Fruit fly (Drosophila melanogaster): ENCODE results near the gene Nckx30C.

Nckx30C gene

DNA sequence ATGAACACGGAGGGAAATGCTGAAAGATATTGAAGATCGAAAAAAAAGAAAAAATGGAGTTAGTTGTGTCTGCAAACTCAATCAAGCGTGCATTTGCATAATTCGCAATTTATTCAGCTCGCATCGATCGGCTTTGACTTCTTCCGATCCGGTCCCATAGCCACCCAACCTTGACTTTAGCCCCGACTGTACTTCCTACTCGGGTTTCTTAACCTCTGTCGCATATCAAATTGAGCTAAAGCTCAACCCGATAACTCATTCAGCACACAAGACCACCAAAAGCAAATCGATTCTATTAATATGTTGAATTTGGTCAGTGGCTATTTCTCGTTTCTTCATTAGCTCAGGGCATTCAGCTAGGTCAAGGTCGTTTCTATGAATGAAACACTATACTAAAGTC, 61.1 kb downstream of the Nckx30C start:
- TF ChIP-seq Sox15 (GFP tag; optimal IDR thresholded peaks at IDR 0.05) (no peak), CG6808 (GFP tag; optimal IDR thresholded peaks at IDR 0.05) (no peak), CG3032 (tag; optimal IDR thresholded peaks at IDR 0.05) (no peak), esn (GFP tag; optimal IDR thresholded peaks at IDR 0.05) (no peak), Eip75B (GFP tag; optimal IDR thresholded peaks at IDR 0.05) (no peak), Eip78C (GFP tag) (no peak), dsx (GFP tag; optimal IDR thresholded peaks at IDR 0.05; ENCODE audit: poor library complexity, severe bottlenecking) (no peak), Eip93F (GFP tag; optimal IDR thresholded peaks at IDR 0.05) (no peak)

DNA sequence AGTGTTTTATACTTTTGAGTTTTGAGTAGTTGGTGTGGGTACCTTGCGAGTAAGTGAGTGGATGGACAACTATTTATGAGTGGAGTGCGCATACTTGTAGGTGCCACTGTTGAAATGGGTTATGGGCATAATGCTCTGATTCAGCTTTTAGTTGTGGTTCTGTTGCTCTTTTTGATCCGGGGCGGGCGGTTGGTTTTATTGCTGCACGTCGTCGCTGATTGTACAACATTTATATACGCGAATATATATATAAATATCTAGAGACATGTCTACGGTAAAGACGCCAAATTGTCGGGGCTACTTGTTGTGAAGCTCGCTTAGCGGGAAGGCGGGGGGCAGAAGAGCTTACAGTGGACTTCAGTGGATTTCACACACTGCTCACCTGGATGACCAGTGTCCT, 62.2 kb downstream of the Nckx30C start:
- peak; percentile 66 for TF ChIP-seq Eip78C (GFP tag)
- TF ChIP-seq CG11294 (GFP tag; IDR thresholded peaks at IDR 0.05) = no peak
- TF ChIP-seq CG6854 (GFP tag; optimal IDR thresholded peaks at IDR 0.05) = no peak
- TF ChIP-seq ss (GFP tag; optimal IDR thresholded peaks at IDR 0.05) = peak in 1 of 2 experiments; percentile 32
- peak; percentile 23 for TF ChIP-seq CG6808 (GFP tag; optimal IDR thresholded peaks at IDR 0.05)

DNA sequence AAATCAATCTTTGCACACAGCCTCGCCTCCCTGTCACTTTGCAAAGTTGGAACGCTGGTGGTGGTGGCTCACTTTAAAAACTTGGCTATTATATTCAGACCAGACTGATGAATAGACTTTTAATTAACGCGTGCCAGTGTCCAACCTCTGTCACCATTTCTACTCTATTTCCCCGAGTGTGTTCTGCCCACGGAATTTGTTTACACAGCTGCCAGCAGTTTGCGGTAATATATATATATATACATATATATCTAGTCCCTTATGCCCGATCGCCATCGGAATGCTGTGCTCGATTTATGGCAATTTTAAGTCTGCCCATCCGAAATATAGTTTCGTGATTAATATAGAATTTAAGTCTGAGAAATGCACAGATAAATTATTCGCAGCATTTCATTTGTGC, 66.5 kb downstream of the Nckx30C start:
- TF ChIP-seq svp (GFP tag) (no peak), Smox (GFP tag; optimal IDR thresholded peaks at IDR 0.05) (no peak), salr (GFP tag; optimal IDR thresholded peaks at IDR 0.05) (no peak), CG4318 (GFP tag; optimal IDR thresholded peaks at IDR 0.05) (no peak), spab (GFP tag; optimal IDR thresholded peaks at IDR 0.05) (no peak), Ets96B (tag; optimal IDR thresholded peaks at IDR 0.05) (no peak), Hr4 (GFP tag; optimal IDR thresholded peaks at IDR 0.05) (no peak), CG11294 (GFP tag; IDR thresholded peaks at IDR 0.05) (no peak), CG11762 (GFP tag; optimal IDR thresholded peaks at IDR 0.05; ENCODE audit: insufficient read depth) (no peak), CG6276 (GFP tag; optimal IDR thresholded peaks at IDR 0.05) (no peak)

DNA sequence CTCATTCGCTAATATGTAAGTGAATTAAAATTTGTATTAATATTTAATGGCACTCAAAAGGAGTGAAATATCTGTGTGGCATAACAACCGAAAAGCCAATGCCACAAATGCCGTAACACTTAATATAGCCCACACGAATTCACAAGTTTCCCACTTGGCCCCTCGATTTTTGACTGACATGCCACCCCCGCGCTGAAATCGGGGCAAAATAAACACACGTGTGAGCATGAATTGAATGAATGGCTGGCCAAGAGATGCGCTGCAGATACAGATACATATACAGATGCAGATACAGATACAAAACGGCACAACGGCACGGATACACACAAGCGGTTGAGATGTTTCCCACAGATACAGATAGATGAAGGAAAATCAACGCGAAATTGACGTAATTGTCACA, 69.2 kb downstream of the Nckx30C start:
- TF ChIP-seq svp (GFP tag) (peak; percentile 42), vri (GFP tag; optimal IDR thresholded peaks at IDR 0.05) (peak; percentile 61), CG6854 (GFP tag; optimal IDR thresholded peaks at IDR 0.05) (no peak)

DNA sequence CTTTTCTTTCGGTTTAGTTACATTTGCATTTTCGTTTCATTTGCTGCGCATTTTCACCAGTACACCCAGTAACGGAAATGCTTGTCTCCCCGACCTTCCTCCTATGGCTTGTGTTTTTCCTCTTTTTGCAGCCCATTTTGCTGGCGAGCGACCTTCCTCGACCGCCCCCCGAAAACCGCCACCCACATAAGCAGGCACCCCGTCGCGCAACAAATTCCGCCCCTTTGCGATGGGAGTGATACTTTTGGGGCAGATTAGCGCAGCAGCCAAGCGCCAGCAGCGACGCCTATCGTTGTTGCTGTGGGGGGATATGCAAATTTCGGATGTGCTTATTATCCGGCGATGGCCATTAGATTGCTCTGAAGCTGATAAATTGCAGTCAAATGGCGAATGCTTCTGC, 73.1 kb downstream of the Nckx30C start:
- TF ChIP-seq cyc (GFP tag; optimal IDR thresholded peaks at IDR 0.05) (no peak), CG10669 (GFP tag; optimal IDR thresholded peaks at IDR 0.05) (no peak), Sox15 (GFP tag; optimal IDR thresholded peaks at IDR 0.05) (no peak), fd85E (GFP tag; optimal IDR thresholded peaks at IDR 0.05) (no peak), fkh (GFP tag; optimal IDR thresholded peaks at IDR 0.05) (no peak), achi (GFP tag; optimal IDR thresholded peaks at IDR 0.05) (no peak), lz (GFP tag; optimal IDR thresholded peaks at IDR 0.05) (no peak), CG1621 (tag; optimal IDR thresholded peaks at IDR 0.05) (no peak), Sox102F (GFP tag; optimal IDR thresholded peaks at IDR 0.05) (no peak), pdm3 (GFP tag; optimal IDR thresholded peaks at IDR 0.05) (no peak), CG8319 (GFP tag; optimal IDR thresholded peaks at IDR 0.05) (no peak), CG32006 (GFP tag; optimal IDR thresholded peaks at IDR 0.05) (no peak), CG11762 (GFP tag; optimal IDR thresholded peaks at IDR 0.05; ENCODE audit: insufficient read depth) (no peak), esn (GFP tag; optimal IDR thresholded peaks at IDR 0.05) (no peak), spab (GFP tag; optimal IDR thresholded peaks at IDR 0.05) (no peak), CG9139 (GFP tag; optimal IDR thresholded peaks at IDR 0.05) (no peak), CG6163 (GFP tag; IDR thresholded peaks at IDR 0.05) (no peak), Lpt (GFP tag; optimal IDR thresholded peaks at IDR 0.05) (no peak), CG7368 (GFP tag; optimal IDR thresholded peaks at IDR 0.05) (no peak), net (GFP tag; optimal IDR thresholded peaks at IDR 0.05) (no peak)

Data from whole organism, prepupa.